Worm (Caenorhabditis elegans) whole organism, mixed stage, embryonic: ENCODE data around the gene Y17G9A.3.

Experiments
- bed-3 ChIP-seq: fragments of 200-800 bp; sonication (Bioruptor generic); optimal IDR thresholded peaks from 3 replicates; lab custom pipeline; 2018; ENCODE audit warnings: mild to moderate bottlenecking, missing genetic modification characterization, moderate library complexity, missing compliant biosample characterization
- blmp-1 ChIP-seq: fragments of 150-350 bp; optimal IDR thresholded peaks from 2 replicates; lab custom pipeline; 2014; ENCODE audit warnings: missing biosample characterization, missing genetic modification characterization
- ceh-39 ChIP-seq: fragments of 150-350 bp; optimal IDR thresholded peaks from 2 replicates; lab custom pipeline; 2014; ENCODE audit warnings: missing biosample characterization, missing genetic modification characterization
- ceh-43 ChIP-seq: fragments of 200-800 bp; sonication (Bioruptor generic); optimal IDR thresholded peaks from 2 replicates; lab custom pipeline; 2018; ENCODE audit warnings: mild to moderate bottlenecking, missing genetic modification characterization, moderate library complexity, missing compliant biosample characterization
- ceh-83 ChIP-seq: fragments of 200-800 bp; sonication (Bioruptor generic); optimal IDR thresholded peaks from 2 replicates; lab custom pipeline; 2018; ENCODE audit warnings: mild to moderate bottlenecking, missing genetic modification characterization, missing compliant biosample characterization
- drap-1 ChIP-seq: fragments of 200-800 bp; sonication (Bioruptor generic); optimal IDR thresholded peaks from 3 replicates; lab custom pipeline; 2018; ENCODE audit warnings: mild to moderate bottlenecking, missing genetic modification characterization, missing compliant biosample characterization
- elt-1 ChIP-seq: sonication (generic microtip); optimal IDR thresholded peaks from 2 replicates; lab custom pipeline; 2017; ENCODE audit warnings: missing genetic modification characterization, mild to moderate bottlenecking, missing compliant biosample characterization, antibody characterized with exemption, moderate library complexity, borderline replicate concordance; ENCODE audit not compliant: insufficient read depth
- elt-3 ChIP-seq: fragments of 150-350 bp; optimal IDR thresholded peaks from 2 replicates; lab custom pipeline; 2014; ENCODE audit warnings: missing biosample characterization, missing genetic modification characterization
- ham-2 ChIP-seq: fragments of 200-800 bp; sonication (Bioruptor generic); optimal IDR thresholded peaks from 2 replicates; lab custom pipeline; 2018; ENCODE audit warnings: mild to moderate bottlenecking, missing genetic modification characterization, missing compliant biosample characterization
- lin-13 ChIP-seq: fragments of 150-350 bp; optimal IDR thresholded peaks from 2 replicates; lab custom pipeline; 2014; ENCODE audit warnings: missing biosample characterization, missing genetic modification characterization
- lsy-2 ChIP-seq: fragments of 150-350 bp; optimal IDR thresholded peaks from 2 replicates; lab custom pipeline; 2014; ENCODE audit warnings: missing biosample characterization, missing genetic modification characterization
- mls-2 ChIP-seq: sonication (generic microtip); optimal IDR thresholded peaks from 2 replicates; lab custom pipeline; 2016; ENCODE audit warnings: mild to moderate bottlenecking, missing genetic modification characterization, moderate library complexity, missing compliant biosample characterization
- nhr-2 ChIP-seq: fragments of 150-350 bp; optimal IDR thresholded peaks from 2 replicates; lab custom pipeline; 2014; ENCODE audit warnings: missing biosample characterization, missing genetic modification characterization
- nhr-237 ChIP-seq: fragments of 150-350 bp; optimal IDR thresholded peaks from 2 replicates; lab custom pipeline; 2014; ENCODE audit warnings: missing biosample characterization, missing genetic modification characterization
- nhr-28 ChIP-seq: fragments of 150-350 bp; optimal IDR thresholded peaks from 2 replicates; lab custom pipeline; 2014; ENCODE audit warnings: missing biosample characterization, missing genetic modification characterization
- nhr-76 ChIP-seq: sonication (generic microtip); optimal IDR thresholded peaks from 2 replicates; lab custom pipeline; 2017; ENCODE audit warnings: missing biosample characterization, missing genetic modification characterization
- pha-4 ChIP-seq: fragments of 150-350 bp; optimal IDR thresholded peaks from 2 replicates; lab custom pipeline; 2018; ENCODE audit warnings: missing biosample characterization, missing genetic modification reagents, missing genetic modification characterization
- sem-2 ChIP-seq: fragments of 200-800 bp; sonication (Bioruptor generic); optimal IDR thresholded peaks from 2 replicates; lab custom pipeline; 2018; ENCODE audit warnings: mild to moderate bottlenecking, missing genetic modification characterization, missing compliant biosample characterization
- snpc-4 ChIP-seq: fragments of 150-350 bp; optimal IDR thresholded peaks from 2 replicates; lab custom pipeline; 2014; ENCODE audit warnings: missing biosample characterization, missing genetic modification characterization
- unc-120 ChIP-seq: sonication (generic microtip); optimal IDR thresholded peaks from 2 replicates; lab custom pipeline; 2017; ENCODE audit warnings: missing genetic modification characterization, missing compliant biosample characterization; ENCODE audit not compliant: poor library complexity, severe bottlenecking
- unc-39 ChIP-seq: fragments of 150-350 bp; optimal IDR thresholded peaks from 2 replicates; lab custom pipeline; 2014; ENCODE audit warnings: missing biosample characterization, missing genetic modification characterization
- unc-62 ChIP-seq: fragments of 150-350 bp; optimal IDR thresholded peaks from 2 replicates; lab custom pipeline; 2014; ENCODE audit warnings: missing biosample characterization, missing genetic modification reagents, missing genetic modification characterization
- zip-8 ChIP-seq: fragments of 150-350 bp; optimal IDR thresholded peaks from 2 replicates; lab custom pipeline; 2014; ENCODE audit warnings: missing biosample characterization, missing genetic modification characterization

The Y17G9A.3 gene

DNA sequence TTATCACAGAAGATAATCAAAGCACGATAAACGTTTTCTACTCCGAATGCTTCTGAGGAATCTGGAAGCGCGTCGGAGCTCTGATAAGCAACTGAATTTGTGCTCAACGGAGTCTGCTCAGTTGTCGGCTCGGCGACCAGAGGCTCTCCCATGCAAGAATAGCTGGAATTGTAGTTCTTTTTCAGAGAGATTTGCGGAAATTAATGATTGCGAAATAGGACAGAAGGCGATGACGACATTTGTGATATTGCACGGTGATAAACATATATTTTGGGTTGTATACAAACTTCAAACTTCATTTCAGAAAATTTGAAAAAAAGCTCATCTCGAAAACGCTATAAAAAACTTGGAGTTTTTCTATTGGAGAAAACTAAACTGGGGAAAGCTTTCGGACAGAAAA is 48.7 kb downstream of the Y17G9A.3 start, which contains the start of gene H06H21.37:
Gene H06H21.37, minus strand, starts transcription at position 162 of the 400 bp plus-strand sequence.
- TF ChIP-seq snpc-4 (tag; lab: Kevin White, UChicago) (no peak), lsy-2 (tag; lab: Kevin White, UChicago) (no peak), pha-4 (no peak), drap-1 (no peak), nhr-237 (tag; lab: Kevin White, UChicago) (no peak), ceh-43 (GFP tag; lab: Kevin White, UChicago) (no peak), unc-120 (tag; lab: Kevin White, UChicago) (no peak), elt-1 (tag; lab: Kevin White, UChicago) (no peak), nhr-2 (no peak), ceh-83 (GFP tag; lab: Kevin White, UChicago) (no peak), zip-8 (tag; lab: Kevin White, UChicago) (no peak), mls-2 (no peak), nhr-76 (tag; lab: Kevin White, UChicago) (no peak), lin-13 (no peak), ham-2 (GFP tag; lab: Kevin White, UChicago) (no peak), elt-3 (tag; lab: Kevin White, UChicago) (no peak)

DNA sequence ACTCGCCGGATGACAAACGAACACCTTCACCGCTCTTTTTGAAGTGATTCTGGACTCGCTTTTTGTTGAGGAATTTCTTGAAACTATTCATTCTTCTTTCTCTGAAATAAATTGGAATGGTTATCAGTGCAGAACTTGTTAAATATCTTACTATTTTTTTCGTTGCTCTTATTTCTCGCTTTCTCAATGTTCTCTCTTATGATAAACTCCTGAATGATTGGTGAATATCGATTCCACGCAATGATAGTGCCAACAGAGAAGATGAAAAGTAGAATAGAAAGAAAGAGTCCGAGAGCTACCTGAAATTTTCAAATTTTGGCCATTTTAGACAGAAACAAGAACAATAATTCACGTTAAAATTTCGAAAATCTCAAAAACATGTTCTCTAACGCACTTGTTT is 49.1 kb downstream of the Y17G9A.3 start, which contains the start of gene ubxn-6:
Gene ubxn-6, minus strand, starts transcription at position 101 of the 400 bp plus-strand sequence.
- no peak for TF ChIP-seq snpc-4 (tag; lab: Kevin White, UChicago)
- TF ChIP-seq unc-62 (GFP tag; lab: Kevin White, UChicago) = no peak
- no peak for TF ChIP-seq ceh-83 (GFP tag; lab: Kevin White, UChicago)

DNA sequence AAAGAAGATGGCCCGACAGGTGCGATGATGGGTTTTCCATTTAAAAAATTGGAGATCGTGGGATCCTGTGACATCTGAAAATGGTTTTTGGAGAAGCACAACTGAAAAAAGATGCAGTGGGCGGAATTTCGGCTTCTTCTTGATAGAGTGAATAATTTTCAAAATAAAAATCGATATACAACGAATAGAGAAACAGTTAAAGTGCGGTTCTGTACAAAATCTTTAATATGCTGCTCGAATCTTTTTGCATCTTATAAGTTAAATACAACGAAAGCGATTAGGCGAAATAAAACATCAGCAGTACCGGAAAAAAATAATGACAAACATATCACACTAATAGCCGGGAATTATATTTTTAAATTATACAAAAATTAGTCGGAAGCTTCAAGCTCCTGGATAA is 51.3 kb downstream of the Y17G9A.3 start, which contains the start of gene H06H21.11:
Gene H06H21.11, minus strand, starts transcription at position 101 of the 400 bp plus-strand sequence.
- TF ChIP-seq drap-1 (no peak), unc-62 (GFP tag; lab: Kevin White, UChicago) (no peak), unc-39 (no peak), sem-2 (GFP tag; lab: Kevin White, UChicago) (no peak), lin-13 (no peak), bed-3 (GFP tag; lab: Kevin White, UChicago) (no peak), ceh-39 (tag; lab: Kevin White, UChicago) (no peak), nhr-28 (tag; lab: Kevin White, UChicago) (no peak), blmp-1 (tag; lab: Kevin White, UChicago) (no peak), elt-1 (tag; lab: Kevin White, UChicago) (no peak), lsy-2 (tag; lab: Kevin White, UChicago) (no peak)
- TF ChIP-seq, all 35 proteins: peak for 0
